Fruit fly (Drosophila melanogaster): Measurements from ENCODE around the gene Axn.

Axn gene

dm6 chr3R:30032281-30032680 lies 9.6 kb downstream of the Axn start:
- TF ChIP-seq Dll (optimal IDR thresholded peaks at IDR 0.05) (no peak), pan (optimal IDR thresholded peaks at IDR 0.05) (no peak), EcR (GFP tag; optimal IDR thresholded peaks at IDR 0.05) (no peak), usp (GFP tag; optimal IDR thresholded peaks at IDR 0.05) (no peak), psq (optimal IDR thresholded peaks at IDR 0.05) (no peak), CG8478 (optimal IDR thresholded peaks at IDR 0.05) (no peak)

dm6 chr3R:30036609-30037008 lies 14.0 kb downstream of the Axn start, which contains the start of gene ZIPIC:
ZIPIC (minus strand) TSS chr3R:30036870.
- TF ChIP-seq CG8478 (optimal IDR thresholded peaks at IDR 0.05) = no peak
- TF ChIP-seq EcR (GFP tag; optimal IDR thresholded peaks at IDR 0.05) = no peak
- no peak for TF ChIP-seq usp (GFP tag; optimal IDR thresholded peaks at IDR 0.05)
- TF ChIP-seq psq (optimal IDR thresholded peaks at IDR 0.05) = no peak
- no peak for TF ChIP-seq Dll (optimal IDR thresholded peaks at IDR 0.05)
- TF ChIP-seq pan (optimal IDR thresholded peaks at IDR 0.05) = no peak

dm6 chr3R:30037630-30038029 lies 15.0 kb downstream of the Axn start, which contains the start of gene ocn:
ocn (minus strand) TSS chr3R:30037730.
- no peak for TF ChIP-seq pan (optimal IDR thresholded peaks at IDR 0.05)
- no peak for TF ChIP-seq psq (optimal IDR thresholded peaks at IDR 0.05)
- no peak for TF ChIP-seq Dll (optimal IDR thresholded peaks at IDR 0.05)
- no peak for TF ChIP-seq CG8478 (optimal IDR thresholded peaks at IDR 0.05)
- TF ChIP-seq usp (GFP tag; optimal IDR thresholded peaks at IDR 0.05) = no peak

dm6 chr3R:30038628-30039027 lies 16.0 kb downstream of the Axn start, which contains the start of gene janB:
janB (minus strand) TSS chr3R:30038728.
- no peak for TF ChIP-seq CG8478 (optimal IDR thresholded peaks at IDR 0.05)
- no peak for TF ChIP-seq Dll (optimal IDR thresholded peaks at IDR 0.05)
- TF ChIP-seq pan (optimal IDR thresholded peaks at IDR 0.05) = no peak
- TF ChIP-seq EcR (GFP tag; optimal IDR thresholded peaks at IDR 0.05) = no peak
- no peak for TF ChIP-seq psq (optimal IDR thresholded peaks at IDR 0.05)
- TF ChIP-seq usp (GFP tag; optimal IDR thresholded peaks at IDR 0.05) = no peak

dm6 chr3R:30039494-30039893 lies 16.9 kb downstream of the Axn start, which contains the start of the genes janA, Sry-alpha and Sry-beta:
janA (minus strand) TSS chr3R:30039533.
Sry-alpha (plus strand) TSS chr3R:30039719.
Sry-beta (plus strand) TSS chr3R:30039719.
- TF ChIP-seq Dll (optimal IDR thresholded peaks at IDR 0.05) (no peak), usp (GFP tag; optimal IDR thresholded peaks at IDR 0.05) (no peak)

- TF ChIP-seq Dll (optimal IDR thresholded peaks at IDR 0.05) = no peak
- TF ChIP-seq pan (optimal IDR thresholded peaks at IDR 0.05) = no peak
- no peak for TF ChIP-seq CG8478 (optimal IDR thresholded peaks at IDR 0.05)
These were observed 18.2 kb downstream of the Axn start for dm6 chr3R:30040879-30041278.

- TF ChIP-seq CG8478 (optimal IDR thresholded peaks at IDR 0.05) (no peak), psq (optimal IDR thresholded peaks at IDR 0.05) (no peak), EcR (GFP tag; optimal IDR thresholded peaks at IDR 0.05) (no peak), pan (optimal IDR thresholded peaks at IDR 0.05) (no peak), usp (GFP tag; optimal IDR thresholded peaks at IDR 0.05) (no peak)
These were observed 20.6 kb downstream of the Axn start, which contains the start of gene Sry-delta for dm6 chr3R:30043139-30043744. Sry-delta (plus strand) TSS chr3R:30043341.

- TF ChIP-seq psq (optimal IDR thresholded peaks at IDR 0.05) (no peak), CG8478 (optimal IDR thresholded peaks at IDR 0.05) (no peak), Dll (optimal IDR thresholded peaks at IDR 0.05) (no peak)
These were observed 23.7 kb downstream of the Axn start, which contains the start of the genes RpL32 and CG7943 for dm6 chr3R:30046029-30047001. RpL32 (minus strand) TSS chr3R:30046161. CG7943 (plus strand) TSS chr3R:30046470.

- no peak for TF ChIP-seq EcR (GFP tag; optimal IDR thresholded peaks at IDR 0.05)
- no peak for TF ChIP-seq usp (GFP tag; optimal IDR thresholded peaks at IDR 0.05)
- TF ChIP-seq CG8478 (optimal IDR thresholded peaks at IDR 0.05) = no peak
- no peak for TF ChIP-seq pan (optimal IDR thresholded peaks at IDR 0.05)
- TF ChIP-seq Dll (optimal IDR thresholded peaks at IDR 0.05) = no peak
- no peak for TF ChIP-seq psq (optimal IDR thresholded peaks at IDR 0.05)
These were observed 27.8 kb downstream of the Axn start for dm6 chr3R:30050448-30050847.

- TF ChIP-seq CG8478 (optimal IDR thresholded peaks at IDR 0.05) (no peak), EcR (GFP tag; optimal IDR thresholded peaks at IDR 0.05) (no peak), usp (GFP tag; optimal IDR thresholded peaks at IDR 0.05) (no peak), psq (optimal IDR thresholded peaks at IDR 0.05) (no peak), pan (optimal IDR thresholded peaks at IDR 0.05) (no peak), Dll (optimal IDR thresholded peaks at IDR 0.05) (no peak)
These were observed 29.3 kb downstream of the Axn start, which contains the start of gene CG15528 for dm6 chr3R:30051933-30052332. CG15528 (minus strand) TSS chr3R:30052112.

- TF ChIP-seq CG8478 (optimal IDR thresholded peaks at IDR 0.05) (no peak), usp (GFP tag; optimal IDR thresholded peaks at IDR 0.05) (no peak), pan (optimal IDR thresholded peaks at IDR 0.05) (no peak), EcR (GFP tag; optimal IDR thresholded peaks at IDR 0.05) (no peak), Dll (optimal IDR thresholded peaks at IDR 0.05) (no peak), psq (optimal IDR thresholded peaks at IDR 0.05) (no peak)
These were observed 29.9 kb downstream of the Axn start, which contains the start of gene Jasper for dm6 chr3R:30052455-30053046. Jasper (plus strand) TSS chr3R:30052514.

All from whole organism.